Worm (Caenorhabditis elegans) whole organism, late embryonic: Measurements from ENCODE around the gene ssq-2.

Experiments
- ama-1 ChIP-seq: fragments of 150-350 bp; optimal IDR thresholded peaks from 2 replicates; lab custom pipeline; 2014
- ceh-24 ChIP-seq: sonication (generic microtip); optimal IDR thresholded peaks from 2 replicates; lab custom pipeline; 2016; ENCODE audit warnings: mild to moderate bottlenecking, missing genetic modification characterization, missing compliant biosample characterization
- che-1 ChIP-seq: sonication (generic microtip); optimal IDR thresholded peaks from 2 replicates; lab custom pipeline; 2016; ENCODE audit warnings: mild to moderate bottlenecking, missing genetic modification characterization, missing compliant biosample characterization
- fkh-6 ChIP-seq: sonication (generic microtip); optimal IDR thresholded peaks from 2 replicates; lab custom pipeline; 2016; ENCODE audit warnings: missing genetic modification characterization, missing compliant biosample characterization
- lin-11 ChIP-seq: fragments of 200-800 bp; sonication (Bioruptor generic); optimal IDR thresholded peaks from 2 replicates; lab custom pipeline; 2018; ENCODE audit warnings: mild to moderate bottlenecking, missing genetic modification characterization, missing compliant biosample characterization
- nhr-11 ChIP-seq: fragments of 150-350 bp; optimal IDR thresholded peaks from 2 replicates; lab custom pipeline; 2014; ENCODE audit warnings: missing biosample characterization, missing genetic modification characterization
- pag-3 ChIP-seq: sonication (generic microtip); optimal IDR thresholded peaks from 2 replicates; lab custom pipeline; 2016; ENCODE audit warnings: missing compliant biosample characterization, missing genetic modification characterization, borderline replicate concordance
- pha-2 ChIP-seq: sonication (generic microtip); optimal IDR thresholded peaks from 2 replicates; lab custom pipeline; 2017; ENCODE audit warnings: mild to moderate bottlenecking, missing genetic modification characterization, missing compliant biosample characterization
- tbx-2 ChIP-seq: sonication (generic microtip); optimal IDR thresholded peaks from 2 replicates; lab custom pipeline; 2016; ENCODE audit warnings: missing genetic modification characterization, missing compliant biosample characterization

ce11 chrIV:4981027-4981426 lies 14.9 kb upstream of the ssq-2 start, which contains the start of gene srz-24:
- TF ChIP-seq tbx-2 (tag; lab: Kevin White, UChicago): no peak
- TF ChIP-seq pha-2 (tag; lab: Kevin White, UChicago): no peak
- no peak for TF ChIP-seq ceh-24 (tag; lab: Kevin White, UChicago)
- TF ChIP-seq pag-3 (tag; lab: Kevin White, UChicago): no peak
- TF ChIP-seq nhr-11 (tag; lab: Kevin White, UChicago): no peak
- no peak for TF ChIP-seq ama-1
- TF ChIP-seq lin-11: no peak
- TF ChIP-seq che-1 (tag; lab: Kevin White, UChicago): no peak
- no peak for TF ChIP-seq fkh-6 (tag; lab: Kevin White, UChicago)
